Worm (Caenorhabditis elegans) whole organism, young adult: ENCODE measurements around the gene M117.3.

Source experiments
- B0019.2 ChIP-seq: fragments of 200-800 bp; sonication (Bioruptor generic); conservative IDR thresholded peaks from 2 replicates; pipeline ENCODE4 v1.3.6; 2022; ENCODE audit warnings: missing genetic modification reagents, missing genetic modification characterization, missing compliant biosample characterization
- B0336.3 ChIP-seq: fragments of 200-800 bp; sonication (Bioruptor generic); IDR thresholded peaks from 2 replicates; pipeline ENCODE4 v1.3.6; 2022; ENCODE audit warnings: missing genetic modification characterization, missing compliant biosample characterization
- C06A6.2 ChIP-seq: fragments of 200-800 bp; sonication (Bioruptor generic); conservative IDR thresholded peaks from 2 replicates; pipeline ENCODE4 v1.3.6; 2022; ENCODE audit warnings: missing genetic modification characterization, missing compliant biosample characterization
- F10E7.11 ChIP-seq: sonication (generic microtip); optimal IDR thresholded peaks from 2 replicates; lab custom pipeline; 2017; ENCODE audit warnings: mild to moderate bottlenecking, missing genetic modification characterization, moderate library complexity, missing compliant biosample characterization
- F49E8.2 ChIP-seq: sonication (generic microtip); optimal IDR thresholded peaks from 3 replicates; lab custom pipeline; 2017; ENCODE audit warnings: missing genetic modification characterization, mild to moderate bottlenecking, missing compliant biosample characterization, antibody characterized with exemption, moderate library complexity; ENCODE audit not compliant: insufficient read depth
- F52B5.7 ChIP-seq: sonication (generic microtip); optimal IDR thresholded peaks from 2 replicates; lab custom pipeline; 2016; ENCODE audit warnings: mild to moderate bottlenecking, missing genetic modification characterization, missing compliant biosample characterization
- F57C9.4 ChIP-seq: sonication (generic microtip); optimal IDR thresholded peaks from 2 replicates; lab custom pipeline; 2017; ENCODE audit warnings: mild to moderate bottlenecking, missing genetic modification characterization, missing compliant biosample characterization
- T07F8.4 ChIP-seq: sonication (generic microtip); optimal IDR thresholded peaks from 2 replicates; lab custom pipeline; 2016; ENCODE audit warnings: mild to moderate bottlenecking, missing genetic modification characterization, moderate library complexity, missing compliant biosample characterization
- Y95B8A.8 ChIP-seq: fragments of 200-800 bp; sonication (Bioruptor generic); IDR thresholded peaks from 2 replicates; pipeline ENCODE4 v1.3.6; 2022; ENCODE audit warnings: missing genetic modification reagents, missing genetic modification characterization, missing compliant biosample characterization
- ZK185.1 ChIP-seq: sonication (generic microtip); optimal IDR thresholded peaks from 2 replicates; lab custom pipeline; 2016; ENCODE audit warnings: mild to moderate bottlenecking, missing genetic modification characterization, missing compliant biosample characterization; ENCODE audit not compliant: poor library complexity, severe bottlenecking
- attf-6 ChIP-seq: fragments of 200-800 bp; sonication (Bioruptor generic); IDR thresholded peaks from 2 replicates; pipeline ENCODE4 v1.3.6; 2022; ENCODE audit warnings: missing genetic modification reagents, missing genetic modification characterization, missing compliant biosample characterization
- cebp-1 ChIP-seq, 2 experiments: fragments of 200-800 bp in 1 of 2; sonication (Bioruptor generic) in 1 of 2; sonication (generic microtip) in 1 of 2; IDR thresholded peaks in 1 of 2; optimal IDR thresholded peaks in 1 of 2; 2 replicates each; pipeline versions ENCODE4 v1.3.6 to Lab custom; 2017 to 2022; ENCODE audit warnings: missing compliant biosample characterization in 2 of 2, missing genetic modification characterization in 2 of 2, mild to moderate bottlenecking in 1 of 2, missing genetic modification reagents in 1 of 2, moderate library complexity in 1 of 2
- ceh-40 ChIP-seq: fragments of 200-800 bp; sonication (Bioruptor generic); IDR thresholded peaks from 2 replicates; pipeline ENCODE4 v1.3.6; 2022; ENCODE audit warnings: missing genetic modification characterization, missing compliant biosample characterization
- die-1 ChIP-seq: sonication (generic microtip); optimal IDR thresholded peaks from 2 replicates; lab custom pipeline; 2016; ENCODE audit warnings: missing genotype, mild to moderate bottlenecking, missing genetic modification characterization, missing compliant biosample characterization
- egl-18 ChIP-seq: fragments of 200-800 bp; sonication (Bioruptor generic); IDR thresholded peaks from 2 replicates; pipeline ENCODE4 v1.3.6; 2022; ENCODE audit warnings: missing genetic modification reagents, missing genetic modification characterization, missing compliant biosample characterization
- ekl-4 ChIP-seq: fragments of 200-800 bp; sonication (Bioruptor generic); IDR thresholded peaks from 2 replicates; pipeline ENCODE4 v1.3.6; 2022; ENCODE audit warnings: missing genetic modification reagents, missing genetic modification characterization, missing compliant biosample characterization
- hlh-26 ChIP-seq: fragments of 200-800 bp; sonication (Bioruptor generic); conservative IDR thresholded peaks from 2 replicates; pipeline ENCODE4 v1.3.6; 2022; ENCODE audit warnings: missing genetic modification reagents, missing genetic modification characterization, missing compliant biosample characterization
- hmg-1.2 ChIP-seq: fragments of 200-800 bp; sonication (Bioruptor generic); IDR thresholded peaks from 2 replicates; pipeline ENCODE4 v1.3.6; 2022; ENCODE audit warnings: missing genetic modification reagents, missing genetic modification characterization, missing compliant biosample characterization
- lag-1 ChIP-seq: fragments of 200-800 bp; sonication (Bioruptor generic); IDR thresholded peaks from 2 replicates; pipeline ENCODE4 v1.3.6; 2022; ENCODE audit warnings: missing genetic modification reagents, missing genetic modification characterization, missing compliant biosample characterization
- lin-26 ChIP-seq: fragments of 200-800 bp; sonication (Bioruptor generic); IDR thresholded peaks from 2 replicates; pipeline ENCODE4 v1.3.6; 2022; ENCODE audit warnings: missing genetic modification reagents, missing genetic modification characterization, missing compliant biosample characterization
- lin-54 ChIP-seq: fragments of 200-800 bp; sonication (Bioruptor generic); optimal IDR thresholded peaks from 2 replicates; lab custom pipeline; 2018; ENCODE audit warnings: mild to moderate bottlenecking, missing genetic modification characterization, missing compliant biosample characterization
- nfya-2 ChIP-seq: fragments of 200-800 bp; sonication (Bioruptor generic); IDR thresholded peaks from 2 replicates; pipeline ENCODE4 v1.3.6; 2022; ENCODE audit warnings: missing genetic modification reagents, missing genetic modification characterization, missing compliant biosample characterization
- nhr-120 ChIP-seq: fragments of 200-800 bp; sonication (Bioruptor generic); IDR thresholded peaks from 2 replicates; pipeline ENCODE4 v1.3.6; 2022; ENCODE audit warnings: missing genetic modification characterization, missing compliant biosample characterization
- nhr-80 ChIP-seq: sonication (generic microtip); optimal IDR thresholded peaks from 2 replicates; lab custom pipeline; 2016; ENCODE audit warnings: missing genetic modification characterization, missing compliant biosample characterization
- pbrm-1 ChIP-seq: fragments of 200-800 bp; sonication (Bioruptor generic); IDR thresholded peaks from 2 replicates; pipeline ENCODE4 v1.3.6; 2022; ENCODE audit warnings: missing genetic modification reagents, missing genetic modification characterization, missing compliant biosample characterization
- rcor-1 ChIP-seq: fragments of 200-800 bp; sonication (Bioruptor generic); IDR thresholded peaks from 2 replicates; pipeline ENCODE4 v1.3.6; 2022; ENCODE audit warnings: missing genetic modification reagents, missing genetic modification characterization, missing compliant biosample characterization
- snpc-1.1 ChIP-seq: sonication (generic microtip); optimal IDR thresholded peaks from 2 replicates; lab custom pipeline; 2017; ENCODE audit warnings: missing genetic modification characterization, mild to moderate bottlenecking, missing compliant biosample characterization, antibody characterized with exemption, moderate library complexity, missing genotype, missing genetic modification reagents; ENCODE audit not compliant: insufficient read depth
- snpc-3.4 ChIP-seq: sonication (generic microtip); optimal IDR thresholded peaks from 2 replicates; lab custom pipeline; 2017; ENCODE audit warnings: missing genetic modification characterization, mild to moderate bottlenecking, missing compliant biosample characterization, antibody characterized with exemption, moderate library complexity, missing genotype, missing genetic modification reagents
- somi-1 ChIP-seq: fragments of 200-800 bp; sonication (Bioruptor generic); optimal IDR thresholded peaks from 2 replicates; lab custom pipeline; 2018; ENCODE audit warnings: mild to moderate bottlenecking, missing genetic modification characterization, missing compliant biosample characterization
- sptf-2 ChIP-seq: fragments of 200-800 bp; sonication (Bioruptor generic); optimal IDR thresholded peaks from 2 replicates; lab custom pipeline; 2018; ENCODE audit warnings: mild to moderate bottlenecking, missing genetic modification characterization, missing compliant biosample characterization
- tbp1 ChIP-seq: fragments of 200-800 bp; sonication (Bioruptor generic); optimal IDR thresholded peaks from 2 replicates; lab custom pipeline; 2018; ENCODE audit warnings: mild to moderate bottlenecking, missing genetic modification characterization, missing compliant biosample characterization
- tbx-9 ChIP-seq: sonication (generic microtip); optimal IDR thresholded peaks from 2 replicates; lab custom pipeline; 2016; ENCODE audit warnings: borderline replicate concordance, missing genetic modification characterization, inconsistent platforms, missing compliant biosample characterization
- tlf-1 ChIP-seq: fragments of 200-800 bp; sonication (Bioruptor generic); optimal IDR thresholded peaks from 2 replicates; lab custom pipeline; 2018; ENCODE audit warnings: mild to moderate bottlenecking, missing genetic modification characterization, missing compliant biosample characterization
- unc-130 ChIP-seq: sonication (generic microtip); optimal IDR thresholded peaks from 2 replicates; lab custom pipeline; 2016; ENCODE audit warnings: missing genetic modification reagents, missing genetic modification characterization, missing compliant biosample characterization
- xnd-1 ChIP-seq: sonication (generic microtip); optimal IDR thresholded peaks from 2 replicates; lab custom pipeline; 2016; ENCODE audit warnings: missing genotype, missing genetic modification reagents, missing genetic modification characterization, missing compliant biosample characterization
- zfh-2 ChIP-seq: fragments of 200-800 bp; sonication (Bioruptor generic); conservative IDR thresholded peaks from 2 replicates; pipeline ENCODE4 v1.3.6; 2022; ENCODE audit warnings: missing genetic modification reagents, missing genetic modification characterization, missing compliant biosample characterization
- ztf-18 ChIP-seq: sonication (generic microtip); optimal IDR thresholded peaks from 2 replicates; lab custom pipeline; 2016; ENCODE audit warnings: missing genotype, mild to moderate bottlenecking, missing genetic modification characterization, missing compliant biosample characterization
- ztf-22 ChIP-seq: fragments of 200-800 bp; sonication (Bioruptor generic); optimal IDR thresholded peaks from 2 replicates; lab custom pipeline; 2018; ENCODE audit warnings: mild to moderate bottlenecking, missing genetic modification characterization, moderate library complexity, missing compliant biosample characterization
- ztf-3 ChIP-seq: fragments of 200-800 bp; sonication (Bioruptor generic); optimal IDR thresholded peaks from 2 replicates; lab custom pipeline; 2018; ENCODE audit warnings: mild to moderate bottlenecking, missing genetic modification characterization, missing compliant biosample characterization
- ztf-6 ChIP-seq: fragments of 200-800 bp; sonication (Bioruptor generic); IDR thresholded peaks from 2 replicates; pipeline ENCODE4 v1.3.6; 2022; ENCODE audit warnings: missing genetic modification reagents, missing genetic modification characterization, missing compliant biosample characterization

M117.3 gene

ce11 chrIV:11809708-11810114 lies 12.3 kb upstream of the M117.3 start (continued):
- no peak for TF ChIP-seq hlh-26 (GFP tag; lab: Robert Waterston, UW)
- no peak for TF ChIP-seq cebp-1 (GFP tag; IDR thresholded peaks at IDR 0.05; lab: Robert Waterston, UW)
- peak; percentile 65 for TF ChIP-seq cebp-1 (tag; optimal IDR thresholded peaks at IDR 0.05; lab: Kevin White, UChicago)
- no peak for TF ChIP-seq ceh-40 (GFP tag; lab: Robert Waterston, UW)
- TF ChIP-seq tbx-9 (tag; lab: Kevin White, UChicago) = no peak
- TF ChIP-seq unc-130 (GFP tag; lab: Kevin White, UChicago) = no peak
- 0 out of 2 replicates have a peak, but pooled peaks have one; percentile 26 for TF ChIP-seq rcor-1 (GFP tag; lab: Robert Waterston, UW)
- TF ChIP-seq lag-1 (GFP tag; lab: Robert Waterston, UW) = no peak
- peak; percentile 75 for TF ChIP-seq somi-1 (GFP tag; lab: Kevin White, UChicago)
- 0 out of 2 replicates have a peak, but pooled peaks have one; percentile 16 for TF ChIP-seq pbrm-1
- TF ChIP-seq F57C9.4 (tag; lab: Kevin White, UChicago) = no peak
- TF ChIP-seq lin-26 (GFP tag; lab: Robert Waterston, UW) = peak; percentile 69; the same call in 1 of the 2 replicates
- TF ChIP-seq egl-18 = no peak
- TF ChIP-seq F10E7.11 = no peak
- no peak for TF ChIP-seq Y95B8A.8
- TF ChIP-seq tlf-1 (GFP tag; lab: Kevin White, UChicago) = no peak
- TF ChIP-seq tbp1 (GFP tag; lab: Kevin White, UChicago) = peak; percentile 28
- TF ChIP-seq ztf-3 = no peak
- peak; percentile 21 for TF ChIP-seq nhr-80 (tag; lab: Kevin White, UChicago)
- no peak for TF ChIP-seq xnd-1
- no peak for TF ChIP-seq ztf-22 (GFP tag; lab: Kevin White, UChicago)
- TF ChIP-seq B0336.3 = no peak
- peak; percentile 34 for TF ChIP-seq die-1 (tag; lab: Kevin White, UChicago)
- no peak for TF ChIP-seq ztf-18 (tag; lab: Kevin White, UChicago)
- TF ChIP-seq sptf-2 (GFP tag; lab: Kevin White, UChicago) = no peak

ce11 chrIV:11812017-11812416 lies 10.0 kb upstream of the M117.3 start:
- TF ChIP-seq hmg-1.2 (GFP tag; lab: Robert Waterston, UW) = no peak
- TF ChIP-seq C06A6.2 (GFP tag; lab: Robert Waterston, UW) = no peak
- no peak for TF ChIP-seq attf-6 (GFP tag; lab: Robert Waterston, UW)

ce11 chrIV:11813901-11814300 lies 8.1 kb upstream of the M117.3 start, which contains the start of gene M117.1:
M117.1 (plus strand) TSS chrIV:11814247.
- TF ChIP-seq zfh-2 = 0 out of 2 replicates have a peak, but pooled peaks have one; percentile 11
- no peak for TF ChIP-seq ZK185.1 (tag; lab: Kevin White, UChicago)
- no peak for TF ChIP-seq somi-1 (GFP tag; lab: Kevin White, UChicago)
- TF ChIP-seq, all 124 proteins: peak for 1

ce11 chrIV:11820067-11820913 lies 1.7 kb upstream of the M117.3 start:
- no peak for TF ChIP-seq nfya-2 (GFP tag; lab: Robert Waterston, UW)
- TF ChIP-seq lag-1 (GFP tag; lab: Robert Waterston, UW) = no peak
- TF ChIP-seq F52B5.7 (tag; lab: Kevin White, UChicago) = no peak
- peak; percentile 63 for TF ChIP-seq lin-54
- peak; percentile 67 for TF ChIP-seq lin-26 (GFP tag; lab: Robert Waterston, UW)
- TF ChIP-seq ztf-6 (GFP tag; lab: Robert Waterston, UW) = no peak
- peak; percentile 64 for TF ChIP-seq snpc-3.4
- TF ChIP-seq Y95B8A.8 = peak; percentile 60; the same call in 1 of the 2 replicates
- TF ChIP-seq B0019.2 = no peak; the same call in 1 of the 2 replicates
- TF ChIP-seq tlf-1 (GFP tag; lab: Kevin White, UChicago) = peak; percentile 46
- no peak for TF ChIP-seq T07F8.4 (tag; lab: Kevin White, UChicago)
- no peak for TF ChIP-seq snpc-1.1 (tag; lab: Kevin White, UChicago)
- TF ChIP-seq ekl-4 (GFP tag; lab: Robert Waterston, UW) = peak; percentile 61; the same call in 1 of the 2 replicates
- TF ChIP-seq unc-130 (GFP tag; lab: Kevin White, UChicago) = peak; percentile 42
- TF ChIP-seq nhr-120 (GFP tag; lab: Robert Waterston, UW) = no peak
- TF ChIP-seq F49E8.2 (tag; lab: Kevin White, UChicago) = peak; percentile 89
- no peak for TF ChIP-seq nhr-80 (tag; lab: Kevin White, UChicago)
- TF ChIP-seq F10E7.11 = no peak
